Worm (Caenorhabditis elegans) whole organism, L3 larva: Measurements from ENCODE around the gene F47E1.4.

Experiments
- mml-1 ChIP-seq: fragments of 150-350 bp; sonication (generic microtip); optimal IDR thresholded peaks from 3 replicates; lab custom pipeline; 2014; ENCODE audit warnings: missing biosample characterization, missing genetic modification characterization
- nhr-77 ChIP-seq: fragments of 150-350 bp; optimal IDR thresholded peaks from 2 replicates; lab custom pipeline; 2014; ENCODE audit warnings: missing biosample characterization, missing genetic modification characterization

ce11 chrX:9045913-9046312 is 16.7 kb upstream of the F47E1.4 start, which contains the start of gene prdm-14:
- TF ChIP-seq nhr-77 = no peak
- no peak for TF ChIP-seq mml-1
